Fruit fly (Drosophila melanogaster) ovary, adult (tissue): ENCODE measurements around the gene Rev1.

Experiments used
- CG17801 ChIP-seq: fragments of 200-800 bp; optimal IDR thresholded peaks from 2 replicates; lab custom pipeline; 2019; ENCODE audit warnings: missing biosample characterization, mild to moderate bottlenecking, missing genetic modification characterization, moderate library complexity; ENCODE audit not compliant: partially characterized antibody

Gene Rev1

DNA sequence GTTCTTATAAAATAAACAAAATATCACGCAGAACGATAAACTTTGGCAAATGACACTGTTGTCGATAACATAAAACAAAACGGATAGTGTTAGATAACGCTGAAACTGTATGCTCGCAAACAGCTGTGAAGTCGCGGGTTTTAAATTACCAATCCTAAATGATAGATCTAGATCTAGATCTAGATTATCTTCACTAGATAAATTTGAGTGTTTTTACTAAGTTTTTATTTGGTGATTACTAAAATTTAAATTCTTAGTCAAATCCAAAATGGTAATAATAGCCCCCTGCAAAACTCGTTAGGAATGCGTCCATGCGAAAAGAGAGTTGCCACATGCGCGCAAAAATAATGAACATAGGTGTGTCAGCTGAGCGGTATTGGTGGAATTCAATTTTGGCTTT is at the start of gene Rev1, which contains the start of gene MED30:
Gene Rev1, plus strand, starts transcription at position 345 of the 400 bp plus-strand sequence.
Gene MED30, minus strand, starts transcription at position 71 of the 400 bp plus-strand sequence.
- peak; percentile 95 for TF ChIP-seq CG17801

DNA sequence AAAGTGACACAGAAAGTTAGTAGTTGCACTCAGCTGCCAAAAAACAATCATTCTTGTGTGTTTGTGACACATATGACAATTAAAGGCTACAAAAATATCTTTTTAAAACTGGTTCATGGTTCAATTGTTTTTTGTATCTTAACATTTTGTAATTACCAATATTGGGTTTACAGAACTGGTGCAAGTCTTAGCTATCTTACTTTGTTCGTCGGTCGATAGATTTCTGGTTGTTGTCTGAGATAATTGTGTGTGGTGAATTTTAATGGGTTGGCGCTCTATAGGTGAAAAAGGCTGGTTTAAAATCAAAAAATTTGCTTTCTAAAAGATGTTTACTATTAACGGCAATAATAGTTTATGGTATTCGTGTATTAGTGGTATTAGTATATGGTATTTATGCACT is 49.5 kb upstream of the Rev1 start:
- no peak for TF ChIP-seq CG17801

DNA sequence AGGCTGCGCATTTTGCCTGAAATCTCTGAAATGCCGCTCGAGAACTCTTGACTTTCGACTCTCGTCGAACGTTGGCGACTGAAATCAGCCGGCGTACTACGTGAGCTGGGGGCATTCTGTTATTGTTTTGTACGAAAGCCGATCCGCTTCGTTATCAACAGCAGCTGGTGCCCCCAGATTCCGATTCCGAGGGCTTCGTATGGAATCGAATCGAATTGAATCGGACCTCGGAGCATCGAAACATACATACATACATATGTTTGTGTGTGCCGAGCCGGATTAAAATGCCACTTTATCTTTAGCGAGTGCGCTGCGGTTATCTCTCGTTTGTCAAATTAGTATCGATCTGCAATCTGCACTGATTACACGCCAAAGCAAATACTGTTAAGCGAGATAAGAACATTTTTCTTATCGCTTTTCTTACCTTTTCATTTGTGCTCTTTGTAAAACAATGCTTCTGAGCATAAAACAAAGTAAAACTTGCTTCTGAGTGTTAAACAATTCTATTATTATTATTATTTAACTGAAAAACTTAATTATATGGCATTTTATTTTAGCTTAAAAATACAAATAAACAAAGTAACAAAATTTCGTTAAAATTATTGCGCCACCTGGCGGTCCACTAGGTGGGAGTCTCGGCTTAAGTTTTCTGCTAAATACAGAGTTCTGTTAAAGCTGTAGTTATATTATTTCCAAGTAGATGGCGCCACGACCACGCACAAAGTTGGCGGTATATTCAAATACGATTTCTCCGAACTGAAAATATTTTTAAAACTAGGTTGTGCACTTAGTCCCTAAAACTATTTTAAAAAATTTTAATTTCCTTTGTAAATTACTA is 47.5 kb upstream of the Rev1 start, which contains the start of gene Reg-2:
Gene Reg-2, minus strand, starts transcription at position 80 of the 838 bp plus-strand sequence.
- TF ChIP-seq CG17801 = no peak

DNA sequence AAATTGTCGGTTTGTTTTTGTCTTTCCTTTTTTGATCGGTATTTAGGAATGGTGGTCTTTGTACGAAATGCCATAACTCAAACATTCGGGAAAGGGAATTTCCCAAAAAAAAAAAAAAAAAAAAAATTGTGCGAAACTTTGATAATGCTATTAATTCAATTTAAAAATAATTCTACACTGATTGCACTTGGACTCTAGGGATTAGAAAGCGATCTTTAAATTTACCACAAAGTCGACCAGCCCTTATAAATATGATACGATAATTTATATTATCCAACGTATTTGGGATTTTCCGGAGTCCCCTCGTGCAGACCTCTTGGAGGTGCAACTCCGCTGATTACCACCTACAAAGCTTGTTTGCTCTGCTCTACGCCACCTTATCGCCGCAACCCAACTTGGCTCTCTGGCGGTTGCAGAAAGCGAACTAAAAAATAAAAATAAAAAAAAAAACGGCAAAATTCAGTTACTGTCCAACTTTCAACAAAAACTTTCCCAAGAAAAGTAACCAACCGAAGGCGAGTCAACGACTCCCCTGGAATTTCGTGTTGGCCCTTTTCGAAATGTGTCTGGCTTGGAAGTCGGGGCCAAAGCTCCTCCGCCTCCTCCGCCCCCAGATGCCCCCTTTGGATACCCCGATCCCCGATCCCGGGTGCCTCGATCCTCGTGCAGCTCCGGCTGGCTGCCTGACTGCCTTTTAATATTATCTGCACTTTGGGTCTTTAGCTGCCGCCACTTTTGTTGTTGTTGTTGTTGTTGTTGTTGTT is 46.4 kb upstream of the Rev1 start:
- TF ChIP-seq CG17801 = no peak

DNA sequence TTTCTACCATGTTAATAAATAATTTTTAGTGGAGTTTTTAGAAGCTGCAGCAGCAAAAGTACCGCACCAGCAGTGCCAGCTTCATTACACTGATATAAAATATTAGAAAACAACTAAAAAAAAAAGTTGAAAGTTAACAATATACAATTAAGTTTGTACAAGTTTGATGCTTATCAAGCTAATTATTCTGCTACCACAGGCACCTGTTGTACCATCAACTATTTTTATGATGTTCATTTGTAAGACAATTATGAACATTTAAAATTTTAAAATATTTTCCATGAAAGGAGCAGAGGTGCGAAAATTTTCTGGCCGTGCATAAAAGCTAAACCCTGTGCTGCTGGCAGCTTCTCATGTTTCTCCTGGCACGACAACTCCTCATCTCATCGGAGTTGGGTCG is 45.8 kb upstream of the Rev1 start:
- no peak for TF ChIP-seq CG17801

DNA sequence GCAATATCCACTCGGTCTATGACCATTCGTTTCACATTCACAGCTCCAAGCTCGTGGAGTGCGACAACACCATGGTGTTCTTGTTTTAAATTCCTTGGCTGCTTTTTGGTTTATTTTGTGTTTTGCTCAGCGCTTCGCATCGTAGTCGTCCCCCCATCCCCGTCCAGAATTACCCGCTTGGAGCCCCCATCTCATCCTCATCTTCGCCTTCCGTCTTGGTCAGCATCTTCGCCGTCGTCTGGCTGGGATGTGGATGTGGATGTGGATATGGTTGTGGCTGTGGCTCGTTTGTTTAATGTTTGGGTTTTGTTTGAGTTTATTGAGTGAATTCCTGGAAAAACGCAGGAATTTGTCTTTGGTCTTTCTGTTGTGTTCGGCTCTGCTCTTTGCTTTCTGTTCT is 45.0 kb upstream of the Rev1 start:
- TF ChIP-seq CG17801 = no peak

DNA sequence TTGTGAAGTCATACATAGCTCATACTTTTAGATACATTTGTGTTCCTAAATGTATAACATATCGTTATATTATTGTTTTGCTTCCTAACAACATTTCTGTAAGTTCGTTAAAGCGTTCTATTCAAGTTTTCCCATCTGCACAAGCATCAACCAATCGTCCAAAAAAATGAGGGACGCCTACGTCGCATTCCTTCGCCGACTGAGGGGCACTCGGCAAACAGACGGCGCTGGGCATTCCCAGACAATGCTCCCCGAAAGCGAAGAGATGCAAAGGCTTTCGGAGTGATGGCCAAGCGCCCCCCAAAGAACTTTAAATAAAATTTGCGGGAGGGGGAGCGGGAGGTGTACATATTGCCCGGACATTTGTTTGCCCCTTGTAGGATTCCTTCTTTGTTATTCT is 43.4 kb upstream of the Rev1 start:
- TF ChIP-seq CG17801 = no peak

DNA sequence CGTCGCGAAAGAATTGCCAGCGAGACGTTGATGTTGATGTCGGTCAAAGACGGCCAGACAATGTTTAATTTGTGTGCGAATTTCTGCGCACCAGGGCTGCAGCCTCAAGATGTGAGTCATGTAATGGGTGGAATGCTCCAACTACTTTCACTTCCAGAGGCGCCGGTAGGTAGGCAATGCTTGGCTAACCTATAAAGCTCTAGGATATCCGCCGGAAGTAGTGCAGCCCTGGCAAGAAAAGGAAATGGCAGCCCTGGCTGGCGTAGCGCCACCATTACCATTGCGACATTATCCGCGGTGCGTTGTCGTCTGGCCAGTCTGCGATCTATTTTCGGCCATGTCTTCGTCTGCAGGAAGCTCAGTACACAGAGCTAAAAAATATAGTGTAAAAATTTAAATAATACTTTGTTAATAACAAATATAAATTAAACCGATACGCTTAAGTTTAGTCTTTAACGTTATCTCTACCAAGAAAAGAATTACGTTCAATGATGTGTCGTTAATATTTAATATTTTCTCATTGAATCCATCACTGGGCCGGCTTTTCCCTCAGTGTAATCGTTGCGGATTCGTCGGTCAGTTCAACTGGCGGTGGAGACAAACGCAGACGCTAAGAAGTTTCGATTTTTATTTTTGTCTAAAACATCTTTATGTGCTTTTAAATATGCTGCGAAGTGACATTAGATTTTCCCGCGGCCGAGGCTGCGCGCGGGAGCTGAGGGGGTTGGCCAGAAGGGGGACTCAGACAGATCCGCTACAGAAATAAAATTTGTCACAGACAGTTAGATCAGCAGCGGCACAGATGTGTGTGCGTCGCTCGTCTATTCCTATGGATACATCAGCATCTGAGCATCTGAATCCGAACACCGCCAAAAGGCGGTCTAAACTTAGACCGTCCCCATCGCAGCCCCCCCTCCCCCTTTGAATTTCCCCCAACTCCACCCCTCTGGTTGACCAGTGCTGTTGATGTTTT is 42.2 kb upstream of the Rev1 start:
- TF ChIP-seq CG17801 = no peak

DNA sequence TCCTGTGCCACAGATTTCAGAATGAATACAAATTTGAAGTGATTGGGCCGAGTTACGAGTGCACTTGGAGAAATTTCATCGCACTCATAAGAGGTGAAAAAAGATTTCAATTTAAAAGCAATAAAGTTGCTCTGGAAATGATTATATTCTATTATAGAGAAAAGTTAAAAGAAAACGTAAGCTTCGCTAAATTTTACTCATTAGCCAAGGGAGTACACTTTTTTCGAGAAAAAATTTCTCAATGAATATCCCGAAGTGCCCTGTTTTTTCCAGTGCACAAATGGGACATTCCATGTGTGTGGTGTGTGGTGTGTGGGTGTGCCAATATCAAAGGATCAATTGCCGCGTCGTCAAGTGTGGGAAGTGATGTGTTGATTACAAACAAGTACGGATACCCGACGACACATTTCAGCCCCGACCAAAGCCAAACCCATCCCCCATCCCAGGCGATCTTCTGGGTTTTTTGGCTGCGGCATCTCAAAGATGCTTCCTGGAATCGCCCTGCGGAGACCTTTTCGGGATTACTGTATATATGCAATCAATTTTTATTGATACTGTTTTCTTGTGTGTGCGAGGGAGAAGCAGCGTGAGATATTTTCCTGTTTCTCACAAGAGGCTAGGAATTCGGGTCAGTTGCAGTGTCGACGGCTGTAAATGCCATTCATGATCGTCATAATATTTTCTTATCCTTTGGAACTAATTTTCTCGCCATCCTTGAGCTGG is 40.4 kb upstream of the Rev1 start:
- no peak for TF ChIP-seq CG17801

DNA sequence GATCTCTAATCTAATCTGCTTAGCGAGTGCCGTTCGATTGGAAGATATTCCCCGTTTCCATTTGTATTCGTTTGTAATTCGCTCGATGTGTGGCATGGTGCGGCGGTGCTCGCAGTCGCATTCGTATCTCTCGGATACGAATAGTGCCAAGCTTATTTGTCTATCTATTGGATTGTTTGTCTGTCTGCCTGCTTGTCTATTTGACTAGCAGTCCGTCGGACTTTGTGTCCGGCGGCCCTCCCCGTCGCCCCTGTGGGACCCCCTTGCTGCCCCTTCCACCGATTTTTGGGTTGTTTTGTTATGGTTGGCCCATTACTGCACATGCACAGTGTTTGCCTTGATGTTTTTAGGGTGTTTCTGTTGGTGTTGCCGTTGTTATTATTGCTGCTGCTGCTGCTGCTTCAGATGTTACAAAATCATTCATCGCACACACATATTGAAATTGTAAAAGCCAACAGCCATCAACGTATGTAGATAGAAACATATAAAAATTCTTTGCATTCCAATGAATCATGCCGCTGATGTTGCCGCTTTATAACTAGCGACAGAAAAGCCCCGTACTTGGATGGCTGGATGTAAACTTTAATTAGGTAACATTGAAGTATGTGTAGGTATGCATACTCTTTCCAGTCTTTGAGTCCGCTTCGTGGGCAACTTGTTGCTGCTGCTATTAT is 39.3 kb upstream of the Rev1 start:
- TF ChIP-seq CG17801 = no peak

DNA sequence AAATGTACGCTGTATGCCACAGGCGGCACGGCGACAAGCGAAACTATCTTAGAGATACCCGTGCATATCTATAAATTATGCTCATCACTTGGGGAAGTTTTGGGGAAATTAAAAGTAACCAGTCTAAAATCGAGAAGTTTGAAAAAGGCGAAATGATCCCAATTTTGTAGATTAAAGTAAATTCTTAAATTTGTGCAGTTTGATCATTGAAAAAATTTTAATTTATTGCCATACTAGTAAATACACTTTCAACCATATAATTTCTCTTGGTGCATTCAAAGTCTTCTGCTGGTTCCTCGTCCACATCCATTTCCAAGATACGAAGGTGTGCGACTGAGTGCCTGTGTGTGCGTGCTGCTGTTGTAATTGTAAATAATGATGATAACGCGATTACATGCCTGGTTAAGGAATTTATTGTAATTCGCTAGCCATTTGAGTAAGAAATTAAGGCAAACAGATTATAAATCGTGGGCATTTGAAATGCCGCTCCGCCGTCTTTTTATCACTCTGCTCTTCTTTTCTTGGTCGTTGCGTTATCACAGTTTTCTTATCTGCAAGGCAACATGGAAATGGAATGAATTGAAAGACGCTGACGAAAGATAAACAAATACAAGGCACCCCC is 38.6 kb upstream of the Rev1 start:
- no peak for TF ChIP-seq CG17801

DNA sequence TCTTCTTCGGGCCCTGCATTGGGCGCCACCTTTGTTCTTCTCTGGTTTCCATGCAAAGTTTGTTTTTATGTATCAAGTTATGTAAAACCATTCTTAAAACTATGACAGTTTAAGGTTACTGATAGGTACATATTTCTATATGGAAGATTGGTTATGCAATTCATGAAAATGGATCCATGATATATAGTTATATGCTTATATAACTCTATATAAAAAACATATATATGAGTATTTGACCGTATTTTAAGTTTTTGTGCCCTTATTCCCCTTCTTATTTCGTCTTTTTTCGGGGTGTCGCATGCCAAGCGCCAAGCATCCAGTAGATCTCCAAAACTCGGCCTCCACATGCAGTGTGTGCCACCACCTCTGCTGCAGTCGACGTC is 38.1 kb upstream of the Rev1 start:
- TF ChIP-seq CG17801 = no peak

DNA sequence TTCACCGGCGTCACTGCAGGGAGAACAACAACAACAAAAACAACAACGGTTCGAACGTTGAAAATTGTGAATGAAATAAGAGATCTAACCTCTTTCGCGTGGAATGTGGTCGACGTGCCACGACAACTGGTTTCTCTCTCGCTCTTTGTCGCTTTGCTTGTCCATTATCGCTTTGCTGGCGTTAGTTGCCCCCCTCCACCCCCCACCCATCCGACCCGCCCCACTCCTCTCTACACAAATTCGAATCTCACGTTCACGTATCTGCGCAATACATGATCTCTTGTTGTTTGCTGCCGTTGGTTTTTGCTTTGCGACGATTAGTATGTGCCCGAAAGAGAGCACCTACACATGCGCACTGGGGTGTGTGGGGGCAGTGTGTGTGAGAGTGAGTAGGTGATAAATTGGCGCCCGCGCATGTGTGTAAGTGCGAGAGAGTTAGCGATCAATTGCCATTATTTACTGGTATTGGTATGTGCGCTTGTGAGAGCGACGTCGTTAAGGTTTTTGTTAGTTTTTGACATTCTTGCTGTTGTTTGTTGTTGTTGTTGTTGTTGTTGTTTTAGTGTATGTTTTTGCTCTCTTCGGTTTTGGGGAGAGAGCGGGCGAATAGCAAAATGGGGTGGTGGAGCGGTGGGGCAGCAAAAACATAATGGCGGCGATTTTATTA is 37.5 kb upstream of the Rev1 start:
- peak; percentile 12 for TF ChIP-seq CG17801

DNA sequence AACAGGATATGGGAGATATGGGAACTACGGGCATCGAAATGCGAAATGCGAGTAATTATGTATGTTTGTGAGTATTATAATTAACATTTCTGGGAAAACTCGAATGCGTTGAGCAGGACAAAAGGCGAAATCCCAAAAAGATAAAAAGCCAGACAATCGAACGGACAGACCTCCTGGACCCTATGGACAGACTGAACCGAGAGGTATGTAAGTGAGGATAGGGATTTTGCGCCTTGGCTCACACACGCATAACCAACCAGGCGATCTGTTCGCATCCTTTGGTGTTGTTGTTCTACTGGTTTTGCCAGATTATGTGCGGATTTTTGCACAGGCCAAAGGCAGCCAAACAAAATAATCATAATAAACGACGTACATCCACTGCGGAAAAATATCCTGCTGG is 36.2 kb upstream of the Rev1 start:
- no peak for TF ChIP-seq CG17801
